Worm (Caenorhabditis elegans) whole organism, L4/young adult: ENCODE data around the gene K10D6.3.

Experiments used
- W03F9.2 ChIP-seq: fragments of 150-350 bp; optimal IDR thresholded peaks from 2 replicates; lab custom pipeline; 2014; ENCODE audit warnings: missing biosample characterization, missing genetic modification characterization
- dao-5 ChIP-seq: sonication (generic microtip); optimal IDR thresholded peaks from 2 replicates; lab custom pipeline; 2016; ENCODE audit warnings: missing genotype, missing genetic modification characterization, moderate library complexity, missing compliant biosample characterization

DNA sequence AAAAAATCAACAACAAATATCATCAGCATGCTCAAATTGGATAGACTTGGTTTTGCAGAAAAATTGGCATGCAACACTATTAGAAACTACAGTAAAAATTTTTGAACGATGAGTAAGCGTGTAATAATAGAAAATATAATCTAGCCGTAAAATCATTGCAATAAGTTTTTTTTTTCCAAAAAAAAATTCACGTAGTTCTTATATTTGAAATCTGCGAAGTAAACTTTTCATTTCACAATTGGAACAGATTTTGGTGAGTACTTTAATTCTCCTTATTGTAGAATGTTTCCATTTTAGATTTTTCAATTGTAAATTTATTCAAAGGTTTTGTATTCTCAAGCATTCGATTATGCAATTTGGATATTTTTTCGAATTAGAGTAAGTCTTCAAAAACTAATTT lies at the start of gene K10D6.3:
- TF ChIP-seq dao-5 (tag; lab: Kevin White, UChicago) (no peak), W03F9.2 (tag; lab: Kevin White, UChicago) (no peak)
